Worm (Caenorhabditis elegans) whole organism, L3 larva: ENCODE measurements around the gene tre-5.

Source experiments
- R02D3.7 ChIP-seq: fragments of 150-350 bp; optimal IDR thresholded peaks from 2 replicates; lab custom pipeline; 2014; ENCODE audit warnings: missing biosample characterization, missing genetic modification characterization
- ZK546.5 ChIP-seq: sonication (generic microtip); optimal IDR thresholded peaks from 2 replicates; lab custom pipeline; 2017; ENCODE audit warnings: missing biosample characterization, missing genetic modification characterization
- ama-1 ChIP-seq: fragments of 150-350 bp; optimal IDR thresholded peaks from 2 replicates; lab custom pipeline; 2018
- ceh-16 ChIP-seq: sonication (generic microtip); optimal IDR thresholded peaks from 2 replicates; lab custom pipeline; 2017; ENCODE audit warnings: missing biosample characterization, missing genetic modification characterization
- ceh-28 ChIP-seq: fragments of 150-350 bp; optimal IDR thresholded peaks from 2 replicates; lab custom pipeline; 2014; ENCODE audit warnings: missing biosample characterization, missing genetic modification reagents, missing genetic modification characterization
- ceh-9 ChIP-seq: sonication (generic microtip); optimal IDR thresholded peaks from 2 replicates; lab custom pipeline; 2018; ENCODE audit warnings: missing biosample characterization, missing genetic modification characterization
- daf-12 ChIP-seq: fragments of 150-350 bp; optimal IDR thresholded peaks from 2 replicates; lab custom pipeline; 2014; ENCODE audit warnings: missing biosample characterization, missing genetic modification reagents, missing genetic modification characterization
- egl-27 ChIP-seq: sonication (generic microtip); optimal IDR thresholded peaks from 4 replicates; lab custom pipeline; 2017; ENCODE audit warnings: missing biosample characterization, missing genetic modification reagents, missing genetic modification characterization
- elt-1 ChIP-seq: fragments of 150-350 bp; optimal IDR thresholded peaks from 2 replicates; lab custom pipeline; 2014; ENCODE audit warnings: missing biosample characterization, missing genetic modification characterization
- elt-2 ChIP-seq: sonication (generic microtip); optimal IDR thresholded peaks from 2 replicates; lab custom pipeline; 2016; ENCODE audit warnings: missing genetic modification reagents, mild to moderate bottlenecking, missing genetic modification characterization, missing compliant biosample characterization
- elt-3 ChIP-seq, 3 experiments: fragments of 150-350 bp in 1 of 3; sonication (generic microtip) in 2 of 3; optimal IDR thresholded peaks; 2 replicates in 2 of 3; 4 replicates in 1 of 3; lab custom pipeline; 2014 to 2017; ENCODE audit warnings: missing biosample characterization in 3 of 3, missing genetic modification characterization in 3 of 3
- eor-1 ChIP-seq, 2 experiments: fragments of 150-350 bp; optimal IDR thresholded peaks; 2 replicates each; lab custom pipeline; 2014 to 2018; ENCODE audit warnings: missing biosample characterization in 2 of 2, missing genetic modification characterization in 2 of 2
- fkh-10 ChIP-seq: sonication (generic microtip); optimal IDR thresholded peaks from 2 replicates; lab custom pipeline; 2017; ENCODE audit warnings: missing biosample characterization, missing genetic modification reagents, missing genetic modification characterization
- fkh-2 ChIP-seq: fragments of 150-350 bp; optimal IDR thresholded peaks from 2 replicates; lab custom pipeline; 2014; ENCODE audit warnings: missing biosample characterization, missing genetic modification reagents, missing genetic modification characterization
- lin-15B ChIP-seq: fragments of 150-350 bp; optimal IDR thresholded peaks from 2 replicates; lab custom pipeline; 2014; ENCODE audit warnings: missing biosample characterization, missing genetic modification characterization
- lin-39 ChIP-seq: fragments of 150-350 bp; optimal IDR thresholded peaks from 2 replicates; lab custom pipeline; 2018; ENCODE audit warnings: missing biosample characterization, missing genetic modification reagents, missing genetic modification characterization
- lsy-12 ChIP-seq: sonication (generic microtip); optimal IDR thresholded peaks from 2 replicates; lab custom pipeline; 2016; ENCODE audit warnings: mild to moderate bottlenecking, missing genetic modification characterization, missing compliant biosample characterization
- mdl-1 ChIP-seq: fragments of 150-350 bp; optimal IDR thresholded peaks from 2 replicates; lab custom pipeline; 2014; ENCODE audit warnings: missing biosample characterization, missing genetic modification characterization
- mml-1 ChIP-seq: fragments of 150-350 bp; sonication (generic microtip); optimal IDR thresholded peaks from 3 replicates; lab custom pipeline; 2014; ENCODE audit warnings: missing biosample characterization, missing genetic modification characterization
- nfya-1 ChIP-seq: sonication (generic microtip); optimal IDR thresholded peaks from 2 replicates; lab custom pipeline; 2017; ENCODE audit warnings: missing genetic modification characterization, mild to moderate bottlenecking, missing compliant biosample characterization, antibody characterized with exemption, moderate library complexity; ENCODE audit not compliant: insufficient read depth
- nhr-11 ChIP-seq: fragments of 150-350 bp; optimal IDR thresholded peaks from 2 replicates; lab custom pipeline; 2014; ENCODE audit warnings: missing biosample characterization, missing genetic modification characterization
- nhr-23 ChIP-seq: fragments of 150-350 bp; optimal IDR thresholded peaks from 2 replicates; lab custom pipeline; 2014; ENCODE audit warnings: missing biosample characterization, missing genetic modification reagents, missing genetic modification characterization
- nhr-237 ChIP-seq: fragments of 150-350 bp; optimal IDR thresholded peaks from 2 replicates; lab custom pipeline; 2014; ENCODE audit warnings: missing biosample characterization, missing genetic modification characterization
- nhr-25 ChIP-seq: sonication (generic microtip); optimal IDR thresholded peaks from 2 replicates; lab custom pipeline; 2017; ENCODE audit warnings: missing biosample characterization, missing genetic modification characterization
- nhr-28 ChIP-seq: fragments of 150-350 bp; optimal IDR thresholded peaks from 2 replicates; lab custom pipeline; 2014; ENCODE audit warnings: missing biosample characterization, missing genetic modification characterization
- pqm-1 ChIP-seq: fragments of 150-350 bp; optimal IDR thresholded peaks from 2 replicates; lab custom pipeline; 2017; ENCODE audit warnings: missing biosample characterization, missing genetic modification characterization, inconsistent platforms
- sea-2 ChIP-seq: fragments of 150-350 bp; sonication (generic microtip); optimal IDR thresholded peaks from 4 replicates; lab custom pipeline; 2014; ENCODE audit warnings: missing biosample characterization, missing genetic modification reagents, missing genetic modification characterization
- snpc-4 ChIP-seq: fragments of 150-350 bp; optimal IDR thresholded peaks from 2 replicates; lab custom pipeline; 2014; ENCODE audit warnings: missing biosample characterization, missing genetic modification characterization
- tbx-2 ChIP-seq: sonication (generic microtip); optimal IDR thresholded peaks from 2 replicates; lab custom pipeline; 2016; ENCODE audit warnings: mild to moderate bottlenecking, missing genetic modification characterization, missing compliant biosample characterization
- unc-39 ChIP-seq: sonication (generic microtip); optimal IDR thresholded peaks from 4 replicates; lab custom pipeline; 2017; ENCODE audit warnings: missing biosample characterization, missing genetic modification characterization
- unc-62 ChIP-seq: fragments of 150-350 bp; sonication (generic microtip); optimal IDR thresholded peaks from 4 replicates; lab custom pipeline; 2014; ENCODE audit warnings: missing biosample characterization, missing genetic modification reagents, missing genetic modification characterization
- zag-1 ChIP-seq: fragments of 150-350 bp; optimal IDR thresholded peaks from 2 replicates; lab custom pipeline; 2014; ENCODE audit warnings: missing biosample characterization, missing genetic modification characterization
- ztf-11 ChIP-seq: fragments of 150-350 bp; optimal IDR thresholded peaks from 2 replicates; lab custom pipeline; 2014; ENCODE audit warnings: missing biosample characterization, missing genetic modification characterization
- ztf-4 ChIP-seq: fragments of 150-350 bp; optimal IDR thresholded peaks from 2 replicates; lab custom pipeline; 2014; ENCODE audit warnings: missing biosample characterization, missing genetic modification characterization

Gene tre-5

DNA sequence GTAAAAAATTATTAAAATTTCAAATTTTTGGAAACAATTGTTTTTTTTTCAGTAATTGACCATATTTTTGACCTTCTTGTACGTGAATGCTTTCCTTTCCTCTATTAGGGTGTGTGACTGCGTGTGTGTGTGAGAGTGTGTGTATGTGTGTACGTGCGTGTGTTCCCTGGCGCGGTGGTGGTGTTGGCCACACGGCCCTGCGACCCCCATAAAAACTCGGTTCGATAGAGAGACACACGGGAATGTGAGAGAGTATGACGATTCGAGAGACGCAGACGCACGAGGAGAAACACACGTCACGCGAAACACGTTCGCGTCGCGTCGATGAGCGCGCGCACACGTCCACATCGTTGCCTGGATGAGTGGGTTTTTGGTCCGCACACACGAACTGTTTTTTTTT, 36.3 kb downstream of the tre-5 start (continued):
- TF ChIP-seq eor-1 (tag; optimal IDR thresholded peaks at IDR 0.05; lab: Kevin White, UChicago) (no peak), fkh-10 (GFP tag; lab: Kevin White, UChicago) (no peak), ama-1 (lab: Kevin White, UChicago) (no peak), mdl-1 (tag; lab: Kevin White, UChicago) (peak; percentile 68), tbx-2 (tag; lab: Kevin White, UChicago) (peak; percentile 42), elt-2 (tag; lab: Kevin White, UChicago) (peak; percentile 66), ceh-9 (tag; lab: Kevin White, UChicago) (no peak), nhr-25 (tag; lab: Kevin White, UChicago) (peak; percentile 95), nhr-11 (tag; lab: Kevin White, UChicago) (no peak), snpc-4 (tag; lab: Kevin White, UChicago) (peak; percentile 51), pqm-1 (tag; lab: Kevin White, UChicago) (peak; percentile 9), R02D3.7 (tag; lab: Kevin White, UChicago) (peak; percentile 12)

DNA sequence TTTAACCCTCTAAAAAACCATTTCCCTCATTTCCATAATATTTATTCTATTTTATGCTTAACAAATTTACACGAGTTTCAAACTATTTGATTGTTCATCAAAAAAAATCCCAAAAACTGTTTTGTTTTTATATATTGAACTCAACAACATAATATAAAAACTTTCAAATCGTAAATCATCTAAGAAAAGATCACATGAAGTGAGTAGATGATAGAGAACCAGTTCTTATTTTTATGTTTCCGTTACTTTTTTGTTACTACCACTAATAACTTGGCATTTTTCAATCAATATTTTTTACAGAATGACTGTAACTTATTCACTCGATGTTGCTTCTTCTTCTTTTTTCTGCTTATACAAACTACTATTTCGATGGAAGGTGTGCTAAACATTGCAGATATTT, 42.4 kb downstream of the tre-5 start, which contains the start of gene best-3:
best-3 (plus strand) TSS at position 301 of the 400 bp plus-strand sequence.
- TF ChIP-seq nhr-237 (tag; lab: Kevin White, UChicago) = no peak
- no peak for TF ChIP-seq nfya-1

DNA sequence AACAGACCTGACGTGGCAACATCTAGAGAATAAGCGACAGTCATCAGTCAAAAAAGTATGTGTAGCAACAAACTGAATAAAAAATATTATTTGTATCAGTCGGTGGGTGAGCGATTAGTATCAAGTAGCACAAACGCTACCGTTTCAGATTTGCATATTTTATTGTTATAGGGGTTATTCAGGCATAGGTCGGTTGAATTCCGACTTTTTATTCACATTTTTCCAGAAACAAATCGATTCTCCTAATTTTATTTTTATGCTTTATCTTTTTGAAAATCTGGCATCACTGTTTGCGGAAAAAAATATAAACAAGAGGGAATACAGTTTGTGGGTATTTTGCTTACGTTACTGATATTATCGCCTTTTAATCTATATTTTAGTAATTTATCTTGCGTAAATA, 43.3 kb downstream of the tre-5 start, which contains the start of gene best-4:
best-4 (minus strand) TSS at position 101 of the 400 bp plus-strand sequence.
- TF ChIP-seq mdl-1 (tag; lab: Kevin White, UChicago) (no peak), elt-1 (tag; lab: Kevin White, UChicago) (no peak), mml-1 (tag; lab: Kevin White, UChicago) (no peak), fkh-2 (tag; lab: Kevin White, UChicago) (no peak), lin-39 (tag; lab: Kevin White, UChicago) (no peak), unc-62 (GFP tag; lab: Kevin White, UChicago) (no peak), egl-27 (no peak), ZK546.5 (no peak)
- TF ChIP-seq, all 47 proteins: peak for 0

DNA sequence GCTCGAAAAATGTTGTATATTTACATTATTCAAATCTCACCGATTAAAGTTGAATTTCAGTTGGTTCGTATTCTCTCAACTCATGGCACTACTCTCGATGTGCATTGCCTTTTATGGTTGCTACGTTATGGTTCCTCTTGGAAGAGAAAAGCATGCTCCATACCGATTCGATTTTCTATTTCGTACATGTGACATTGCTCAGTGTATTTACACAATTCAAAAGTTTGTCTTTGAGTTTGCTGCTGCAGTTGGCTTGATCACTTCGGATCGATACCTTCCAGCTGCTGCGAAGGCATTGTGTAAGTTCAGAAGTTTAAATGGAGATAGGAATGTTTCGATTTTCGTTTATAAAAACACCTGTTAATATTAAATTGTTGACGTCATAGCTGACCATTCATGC, 46.9 kb downstream of the tre-5 start:
- no peak for TF ChIP-seq ceh-16
- no peak for TF ChIP-seq nhr-237 (tag; lab: Kevin White, UChicago)

DNA sequence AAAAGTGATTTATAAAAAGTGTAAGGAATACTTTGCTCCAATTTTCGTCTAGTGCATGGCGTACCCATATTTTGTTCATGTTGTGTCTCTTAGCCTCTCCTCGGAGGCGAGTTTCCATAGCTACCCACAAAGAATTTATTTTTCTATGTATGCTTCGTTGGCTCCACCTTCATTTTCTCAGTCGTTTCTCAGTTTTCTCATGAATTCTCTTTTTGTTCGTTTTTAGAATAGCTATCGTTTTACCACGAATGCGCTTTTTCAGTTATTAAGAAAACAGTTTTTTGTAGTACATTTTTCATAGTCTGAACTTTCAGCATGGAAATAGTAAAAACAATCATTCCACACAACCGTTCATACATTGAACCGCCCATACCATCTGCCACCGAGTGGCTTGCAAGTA, 48.8 kb downstream of the tre-5 start, which contains the start of gene osta-1:
osta-1 (plus strand) TSS at position 309 of the 400 bp plus-strand sequence.
- no peak for TF ChIP-seq zag-1 (tag; lab: Kevin White, UChicago)
- no peak for TF ChIP-seq nhr-23
- no peak for TF ChIP-seq ztf-4 (tag; lab: Kevin White, UChicago)
- peak; percentile 75 for TF ChIP-seq nhr-11 (tag; lab: Kevin White, UChicago)
- no peak for TF ChIP-seq pqm-1 (tag; lab: Kevin White, UChicago)
- TF ChIP-seq nfya-1 = no peak
- TF ChIP-seq lsy-12 (tag; lab: Kevin White, UChicago) = no peak
- no peak for TF ChIP-seq elt-2 (tag; lab: Kevin White, UChicago)

DNA sequence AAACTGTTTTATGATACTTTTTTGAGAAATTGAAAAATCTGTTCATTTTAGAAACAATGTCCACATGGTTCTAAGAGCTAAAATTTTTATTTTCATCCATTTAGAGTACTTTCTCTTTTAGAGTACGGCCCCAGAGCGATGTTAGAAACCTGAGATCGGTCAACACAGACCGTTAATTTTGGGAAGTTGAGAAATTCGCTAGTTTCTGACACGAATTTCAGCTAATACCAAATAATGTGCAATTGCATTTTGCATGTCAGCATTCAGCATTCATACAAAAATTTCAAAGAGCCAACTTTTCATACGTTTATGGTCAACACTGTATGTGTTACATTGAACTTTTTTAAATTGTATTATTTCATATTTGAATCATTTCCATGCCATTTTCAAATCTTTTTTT, 50.3 kb downstream of the tre-5 start:
- TF ChIP-seq ceh-28 (tag; lab: Kevin White, UChicago) = no peak
- TF ChIP-seq ztf-4 (tag; lab: Kevin White, UChicago) = no peak
- no peak for TF ChIP-seq pqm-1 (tag; lab: Kevin White, UChicago)
- no peak for TF ChIP-seq unc-39 (tag; lab: Kevin White, UChicago)
- no peak for TF ChIP-seq nhr-11 (tag; lab: Kevin White, UChicago)
- no peak for TF ChIP-seq elt-2 (tag; lab: Kevin White, UChicago)
- TF ChIP-seq ceh-9 (tag; lab: Kevin White, UChicago) = no peak
- no peak for TF ChIP-seq nhr-237 (tag; lab: Kevin White, UChicago)
- TF ChIP-seq egl-27 = no peak
- no peak for TF ChIP-seq mml-1 (tag; lab: Kevin White, UChicago)
- no peak for TF ChIP-seq nhr-28 (tag; lab: Kevin White, UChicago)
- no peak for TF ChIP-seq elt-3 (tag; optimal IDR thresholded peaks at IDR 0.05; lab: Kevin White, UChicago)
- no peak for TF ChIP-seq lin-39 (tag; lab: Kevin White, UChicago)
- no peak for TF ChIP-seq eor-1 (tag; optimal IDR thresholded peaks at IDR 0.05; lab: Kevin White, UChicago)
- no peak for TF ChIP-seq daf-12 (tag; lab: Kevin White, UChicago)
- no peak for TF ChIP-seq ztf-11 (tag; lab: Kevin White, UChicago)
- no peak for TF ChIP-seq R02D3.7 (tag; lab: Kevin White, UChicago)
- TF ChIP-seq nhr-25 (tag; lab: Kevin White, UChicago) = no peak
- no peak for TF ChIP-seq sea-2 (GFP tag; lab: Kevin White, UChicago)
- TF ChIP-seq lin-15B (tag; lab: Kevin White, UChicago) = no peak
- TF ChIP-seq, all 47 proteins: peak for 0
